Worm (Caenorhabditis elegans) whole organism, L2 larva: ENCODE measurements around the gene rbf-1.
A peak's percentile ranks its signal among the peaks of the same experiment; 100 is the strongest.

ENCODE experiments used
- ZK546.5 ChIP-seq: sonication (generic microtip); optimal IDR thresholded peaks from 2 replicates; lab custom pipeline; 2017; ENCODE audit warnings: missing biosample characterization, missing genetic modification characterization
- aly-2 ChIP-seq: fragments of 150-350 bp; optimal IDR thresholded peaks from 2 replicates; lab custom pipeline; 2014; ENCODE audit warnings: missing biosample characterization, missing genetic modification characterization
- ama-1 ChIP-seq: fragments of 150-350 bp; optimal IDR thresholded peaks from 2 replicates; lab custom pipeline; 2018; ENCODE audit warnings: inconsistent platforms
- ceh-82 ChIP-seq: fragments of 150-350 bp; optimal IDR thresholded peaks from 2 replicates; lab custom pipeline; 2014; ENCODE audit warnings: missing biosample characterization, missing genetic modification characterization
- dmd-4 ChIP-seq: sonication (generic microtip); optimal IDR thresholded peaks from 2 replicates; lab custom pipeline; 2017; ENCODE audit warnings: missing biosample characterization, missing genetic modification characterization
- egl-27 ChIP-seq: sonication (generic microtip); optimal IDR thresholded peaks from 3 replicates; lab custom pipeline; 2017; ENCODE audit warnings: missing biosample characterization, missing genetic modification reagents, missing genetic modification characterization
- lin-11 ChIP-seq: fragments of 150-350 bp; sonication (generic microtip); optimal IDR thresholded peaks from 2 replicates; lab custom pipeline; 2014; ENCODE audit warnings: missing biosample characterization, missing genetic modification characterization, inconsistent platforms, mixed read lengths
- lin-39 ChIP-seq: fragments of 150-350 bp; optimal IDR thresholded peaks from 2 replicates; lab custom pipeline; 2014; ENCODE audit warnings: missing biosample characterization, missing genetic modification reagents, missing genetic modification characterization
- mbf-1 ChIP-seq: sonication (generic microtip); optimal IDR thresholded peaks from 2 replicates; lab custom pipeline; 2017; ENCODE audit warnings: missing biosample characterization, missing genetic modification characterization
- nhr-11 ChIP-seq: fragments of 150-350 bp; optimal IDR thresholded peaks from 2 replicates; lab custom pipeline; 2014; ENCODE audit warnings: missing biosample characterization, missing genetic modification characterization
- nhr-237 ChIP-seq: fragments of 150-350 bp; optimal IDR thresholded peaks from 2 replicates; lab custom pipeline; 2014; ENCODE audit warnings: missing biosample characterization, missing genetic modification characterization
- nhr-77 ChIP-seq: fragments of 150-350 bp; optimal IDR thresholded peaks from 2 replicates; lab custom pipeline; 2014; ENCODE audit warnings: missing biosample characterization, missing genetic modification characterization
- unc-55 ChIP-seq: fragments of 150-350 bp; sonication (generic microtip); optimal IDR thresholded peaks from 3 replicates; lab custom pipeline; 2014; ENCODE audit warnings: missing biosample characterization, missing genetic modification reagents, missing genetic modification characterization
- unc-62 ChIP-seq: fragments of 150-350 bp; optimal IDR thresholded peaks from 2 replicates; lab custom pipeline; 2014; ENCODE audit warnings: missing biosample characterization, missing genetic modification reagents, missing genetic modification characterization

DNA sequence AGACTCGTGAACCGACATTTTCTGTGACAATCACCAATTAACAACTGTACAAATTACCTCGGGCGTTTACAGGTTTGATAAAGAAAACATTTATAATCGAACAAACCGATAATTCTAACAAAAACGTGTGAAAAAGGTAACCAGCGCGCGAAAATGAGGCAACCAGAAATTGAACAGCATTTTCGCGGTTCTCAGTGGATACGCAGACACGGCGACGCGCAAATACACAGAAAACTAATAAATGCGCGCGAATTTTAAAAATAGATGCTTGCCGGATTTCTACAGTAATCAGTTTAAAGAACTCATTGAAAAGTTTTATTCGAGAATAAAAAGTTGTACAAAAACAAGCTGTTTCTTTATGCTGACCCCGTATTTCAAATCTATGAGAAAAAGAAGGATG is 34.4 kb downstream of the rbf-1 start, which contains the start of gene isw-1:
- TF ChIP-seq ama-1 (lab: Kevin White, UChicago) (no peak), nhr-11 (tag; lab: Kevin White, UChicago) (no peak), nhr-77 (tag; lab: Kevin White, UChicago) (no peak), egl-27 (tag; lab: Kevin White, UChicago) (no peak), unc-62 (GFP tag; lab: Kevin White, UChicago) (no peak), dmd-4 (no peak), nhr-237 (tag; lab: Kevin White, UChicago) (no peak), lin-39 (no peak), lin-11 (tag; lab: Kevin White, UChicago) (peak; percentile 15), mbf-1 (tag; lab: Kevin White, UChicago) (no peak), ZK546.5 (tag; lab: Kevin White, UChicago) (no peak), ceh-82 (tag; lab: Kevin White, UChicago) (no peak), unc-55 (GFP tag; lab: Kevin White, UChicago) (peak; percentile 70), aly-2 (tag; lab: Kevin White, UChicago) (no peak)
